Fruit fly (Drosophila melanogaster): Measurements from ENCODE around the gene CG31342.

CG31342 gene

DNA sequence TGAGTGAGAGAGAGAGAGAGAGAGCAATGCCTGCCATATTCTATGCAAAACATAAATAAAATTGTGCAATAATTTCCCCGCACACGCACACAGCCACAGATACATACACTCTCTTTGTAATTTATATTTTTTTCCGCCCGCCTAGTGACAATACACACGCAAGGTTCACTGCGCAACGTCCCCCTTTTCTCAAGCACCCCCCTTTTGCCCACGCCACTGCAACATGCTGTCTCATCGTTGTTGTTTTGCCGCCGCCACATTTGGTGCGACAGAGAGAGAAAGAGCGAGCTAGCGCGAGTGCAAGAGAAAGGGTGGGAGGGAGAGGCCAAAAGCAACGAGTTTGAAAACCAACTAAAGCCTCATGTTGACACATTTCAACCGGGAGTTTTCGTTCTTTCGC, 26.5 kb downstream of the CG31342 start (continued):
- TF ChIP-seq tin (GFP tag; optimal IDR thresholded peaks at IDR 0.05), result peak; percentile 63
- TF ChIP-seq fd96Cb (tag; optimal IDR thresholded peaks at IDR 0.05), result no peak
- TF ChIP-seq CG33557 (GFP tag; optimal IDR thresholded peaks at IDR 0.05), result no peak
- TF ChIP-seq sqz (GFP tag; optimal IDR thresholded peaks at IDR 0.05), result peak; percentile 68
- no peak for TF ChIP-seq luna (GFP tag; optimal IDR thresholded peaks at IDR 0.05)
- peak; percentile 71 for TF ChIP-seq CG11504 (tag; optimal IDR thresholded peaks at IDR 0.05)
- TF ChIP-seq peb (GFP tag; IDR thresholded peaks at IDR 0.05), result no peak; the same call in 1 of the 2 replicates
- TF ChIP-seq CG10267 (tag; optimal IDR thresholded peaks at IDR 0.05), result no peak
- peak; percentile 66 for TF ChIP-seq CG18619 (GFP tag; optimal IDR thresholded peaks at IDR 0.05)
- 0 out of 2 replicates have a peak, but pooled peaks have one; percentile 39 for TF ChIP-seq CG11085 (GFP tag; IDR thresholded peaks at IDR 0.05)
- no peak for TF ChIP-seq salm (tag; optimal IDR thresholded peaks at IDR 0.05)
- TF ChIP-seq bcd (GFP tag; optimal IDR thresholded peaks at IDR 0.05), result peak; percentile 63
- peak; percentile 77 for TF ChIP-seq Ptx1 (GFP tag; IDR thresholded peaks at IDR 0.05)
- TF ChIP-seq CG2712 (tag; optimal IDR thresholded peaks at IDR 0.05), result peak; percentile 36
- peak; percentile 51 for TF ChIP-seq Bdp1 (GFP tag; optimal IDR thresholded peaks at IDR 0.05)
- TF ChIP-seq CG6683 (GFP tag; optimal IDR thresholded peaks at IDR 0.05), result no peak
- no peak for TF ChIP-seq Dll (GFP tag; IDR thresholded peaks at IDR 0.05; ENCODE audit: partially characterized antibody)
- peak; percentile 54 for TF ChIP-seq gcm (GFP tag; optimal IDR thresholded peaks at IDR 0.05)
- peak; percentile 65 for TF ChIP-seq CG17359 (tag; optimal IDR thresholded peaks at IDR 0.05)
- no peak for TF ChIP-seq danr (GFP tag; IDR thresholded peaks at IDR 0.05)
- TF ChIP-seq ATbp (GFP tag; optimal IDR thresholded peaks at IDR 0.05), result peak; percentile 17
- TF ChIP-seq tx (GFP tag; optimal IDR thresholded peaks at IDR 0.05), result peak; percentile 21
- TF ChIP-seq CG15514 (GFP tag; optimal IDR thresholded peaks at IDR 0.05), result peak; percentile 37
- no peak for TF ChIP-seq CG31365 (tag; optimal IDR thresholded peaks at IDR 0.05)
- TF ChIP-seq CG8281 (tag; optimal IDR thresholded peaks at IDR 0.05), result no peak
- peak; percentile 64 for TF ChIP-seq maf-S (GFP tag; optimal IDR thresholded peaks at IDR 0.05)
- peak; percentile 82 for TF ChIP-seq CG14441 (GFP tag; IDR thresholded peaks at IDR 0.05)
- no peak for TF ChIP-seq Fer2 (tag; optimal IDR thresholded peaks at IDR 0.05)
- peak; percentile 58 for TF ChIP-seq NFAT (GFP tag; IDR thresholded peaks at IDR 0.05)
- no peak for TF ChIP-seq Neu2 (GFP tag; optimal IDR thresholded peaks at IDR 0.05; ENCODE audit: borderline replicate concordance)
- no peak for TF ChIP-seq yki (optimal IDR thresholded peaks at IDR 0.05)
- TF ChIP-seq CG30431 (GFP tag; optimal IDR thresholded peaks at IDR 0.05), result peak; percentile 1
- TF ChIP-seq CG1529 (GFP tag; optimal IDR thresholded peaks at IDR 0.05), result no peak
- no peak for TF ChIP-seq CG10274 (GFP tag; optimal IDR thresholded peaks at IDR 0.05)
- peak; percentile 31 for TF ChIP-seq Dad (GFP tag; optimal IDR thresholded peaks at IDR 0.05)
- peak; percentile 32 for TF ChIP-seq btn (GFP tag; optimal IDR thresholded peaks at IDR 0.05)
- 0 out of 2 replicates have a peak, but pooled peaks have one; percentile 15 for TF ChIP-seq al (GFP tag; IDR thresholded peaks at IDR 0.05)
- peak; percentile 52 to 69 for TF ChIP-seq Hr51 (GFP tag; optimal IDR thresholded peaks at IDR 0.05)
- peak; percentile 63 for TF ChIP-seq CG17328 (GFP tag; IDR thresholded peaks at IDR 0.05)
- peak; percentile 61 for TF ChIP-seq CG3163 (GFP tag; optimal IDR thresholded peaks at IDR 0.05)
- TF ChIP-seq Jarid2 (GFP tag; optimal IDR thresholded peaks at IDR 0.05), result peak; percentile 24
- TF ChIP-seq cwo (GFP tag; optimal IDR thresholded peaks at IDR 0.05), result peak; percentile 73
- peak; percentile 23 for TF ChIP-seq trh (GFP tag; optimal IDR thresholded peaks at IDR 0.05)
- peak; percentile 64 for TF ChIP-seq mam (GFP tag; optimal IDR thresholded peaks at IDR 0.05)
- peak; percentile 21 for TF ChIP-seq Atf3 (GFP tag; optimal IDR thresholded peaks at IDR 0.05)
- TF ChIP-seq Ssrp (tag; optimal IDR thresholded peaks at IDR 0.05), result no peak
- TF ChIP-seq CG1603 (tag; optimal IDR thresholded peaks at IDR 0.05), result peak; percentile 72
- no peak for TF ChIP-seq kah (GFP tag; optimal IDR thresholded peaks at IDR 0.05)
- TF ChIP-seq CG5953 (GFP tag; IDR thresholded peaks at IDR 0.05), result 0 out of 2 replicates have a peak, but pooled peaks have one; percentile 24
- peak; percentile 78 for TF ChIP-seq Awh (GFP tag; IDR thresholded peaks at IDR 0.05)
- 0 out of 3 replicates have a peak, but pooled peaks have one; percentile 65 for TF ChIP-seq CG6175 (GFP tag; IDR thresholded peaks at IDR 0.05)
